Worm (Caenorhabditis elegans) whole organism, young adult: ENCODE data around the gene T25C12.3.

Experiments
- F52B5.7 ChIP-seq: sonication (generic microtip); optimal IDR thresholded peaks from 2 replicates; lab custom pipeline; 2016; ENCODE audit warnings: mild to moderate bottlenecking, missing genetic modification characterization, missing compliant biosample characterization
- K12H6.12 ChIP-seq: fragments of 200-800 bp; sonication (Bioruptor generic); optimal IDR thresholded peaks from 2 replicates; lab custom pipeline; 2018; ENCODE audit warnings: mild to moderate bottlenecking, missing genetic modification characterization, missing compliant biosample characterization
- Y53F4B.3 ChIP-seq: fragments of 200-800 bp; sonication (Bioruptor generic); IDR thresholded peaks from 2 replicates; pipeline ENCODE4 v1.3.6; 2022; ENCODE audit warnings: missing genetic modification reagents, missing genetic modification characterization, missing compliant biosample characterization
- Y56A3A.18 ChIP-seq: fragments of 200-800 bp; sonication (Bioruptor generic); IDR thresholded peaks from 2 replicates; pipeline ENCODE4 v1.3.6; 2022; ENCODE audit warnings: missing genetic modification reagents, missing genetic modification characterization, missing compliant biosample characterization
- Y95B8A.8 ChIP-seq: fragments of 200-800 bp; sonication (Bioruptor generic); IDR thresholded peaks from 2 replicates; pipeline ENCODE4 v1.3.6; 2022; ENCODE audit warnings: missing genetic modification reagents, missing genetic modification characterization, missing compliant biosample characterization
- ama-1 ChIP-seq, 3 experiments: fragments of 150-350 bp in 1 of 3; sonication (generic microtip) in 2 of 3; optimal IDR thresholded peaks; 2 replicates each; lab custom pipeline; 2014 to 2018; ENCODE audit warnings: missing biosample characterization in 2 of 3, missing genetic modification characterization in 2 of 3, missing genetic modification reagents in 2 of 3
- attf-3 ChIP-seq: fragments of 200-800 bp; sonication (Bioruptor generic); conservative IDR thresholded peaks from 2 replicates; pipeline ENCODE4 v1.3.6; 2022; ENCODE audit warnings: missing genetic modification reagents, missing genetic modification characterization, missing compliant biosample characterization
- attf-5 ChIP-seq: fragments of 200-800 bp; sonication (Bioruptor generic); optimal IDR thresholded peaks from 2 replicates; lab custom pipeline; 2018; ENCODE audit warnings: mild to moderate bottlenecking, missing genetic modification characterization, missing compliant biosample characterization
- cebp-1 ChIP-seq, 2 experiments: fragments of 200-800 bp in 1 of 2; sonication (Bioruptor generic) in 1 of 2; sonication (generic microtip) in 1 of 2; IDR thresholded peaks in 1 of 2; optimal IDR thresholded peaks in 1 of 2; 2 replicates each; pipeline versions ENCODE4 v1.3.6 to Lab custom; 2017 to 2022; ENCODE audit warnings: missing compliant biosample characterization in 2 of 2, missing genetic modification characterization in 2 of 2, mild to moderate bottlenecking in 1 of 2, missing genetic modification reagents in 1 of 2, moderate library complexity in 1 of 2
- ceh-100 ChIP-seq: fragments of 200-800 bp; sonication (Bioruptor generic); IDR thresholded peaks from 2 replicates; pipeline ENCODE4 v1.3.6; 2022; ENCODE audit warnings: missing genetic modification reagents, missing genetic modification characterization, missing compliant biosample characterization
- ceh-40 ChIP-seq: fragments of 200-800 bp; sonication (Bioruptor generic); IDR thresholded peaks from 2 replicates; pipeline ENCODE4 v1.3.6; 2022; ENCODE audit warnings: missing genetic modification characterization, missing compliant biosample characterization
- efl-1 ChIP-seq: fragments of 150-350 bp; optimal IDR thresholded peaks from 2 replicates; lab custom pipeline; 2014; ENCODE audit warnings: missing biosample characterization, missing genetic modification reagents, missing genetic modification characterization
- ekl-4 ChIP-seq: fragments of 200-800 bp; sonication (Bioruptor generic); IDR thresholded peaks from 2 replicates; pipeline ENCODE4 v1.3.6; 2022; ENCODE audit warnings: missing genetic modification reagents, missing genetic modification characterization, missing compliant biosample characterization
- fkh-3 ChIP-seq: sonication (generic microtip); optimal IDR thresholded peaks from 2 replicates; lab custom pipeline; 2016; ENCODE audit warnings: mild to moderate bottlenecking, missing genetic modification characterization, missing compliant biosample characterization
- gei-17 ChIP-seq: fragments of 200-800 bp; sonication (Bioruptor generic); optimal IDR thresholded peaks from 2 replicates; lab custom pipeline; 2018; ENCODE audit warnings: mild to moderate bottlenecking, missing genetic modification characterization, missing compliant biosample characterization
- let-526 ChIP-seq: fragments of 200-800 bp; sonication (Bioruptor generic); IDR thresholded peaks from 2 replicates; pipeline ENCODE4 v1.3.6; 2022; ENCODE audit warnings: missing genetic modification reagents, missing genetic modification characterization, missing compliant biosample characterization
- let-607 ChIP-seq, 2 experiments: fragments of 200-800 bp in 1 of 2; sonication (Bioruptor generic) in 1 of 2; sonication (generic microtip) in 1 of 2; optimal IDR thresholded peaks; 2 replicates each; lab custom pipeline; 2016 to 2018; ENCODE audit warnings: mild to moderate bottlenecking in 2 of 2, missing compliant biosample characterization in 2 of 2, missing genetic modification characterization in 2 of 2, moderate library complexity in 2 of 2, missing genotype in 1 of 2
- lin-26 ChIP-seq: fragments of 200-800 bp; sonication (Bioruptor generic); IDR thresholded peaks from 2 replicates; pipeline ENCODE4 v1.3.6; 2022; ENCODE audit warnings: missing genetic modification reagents, missing genetic modification characterization, missing compliant biosample characterization
- lir-1 ChIP-seq: fragments of 200-800 bp; sonication (Bioruptor generic); conservative IDR thresholded peaks from 2 replicates; pipeline ENCODE4 v1.3.6; 2022; ENCODE audit warnings: missing genetic modification reagents, missing genetic modification characterization, missing compliant biosample characterization
- lsl-1 ChIP-seq: fragments of 200-800 bp; sonication (Bioruptor generic); optimal IDR thresholded peaks from 2 replicates; lab custom pipeline; 2018; ENCODE audit warnings: mild to moderate bottlenecking, missing genetic modification characterization, moderate library complexity, missing compliant biosample characterization
- mxl-1 ChIP-seq: sonication (generic microtip); optimal IDR thresholded peaks from 2 replicates; lab custom pipeline; 2016; ENCODE audit warnings: missing genetic modification characterization, missing compliant biosample characterization
- nfyb-1 ChIP-seq: fragments of 200-800 bp; sonication (Bioruptor generic); IDR thresholded peaks from 2 replicates; pipeline ENCODE4 v1.3.6; 2022; ENCODE audit warnings: missing genetic modification reagents, missing genetic modification characterization, missing compliant biosample characterization
- nhr-80 ChIP-seq: sonication (generic microtip); optimal IDR thresholded peaks from 2 replicates; lab custom pipeline; 2016; ENCODE audit warnings: missing genetic modification characterization, missing compliant biosample characterization
- nhr-90 ChIP-seq: sonication (generic microtip); optimal IDR thresholded peaks from 2 replicates; lab custom pipeline; 2016; ENCODE audit warnings: missing genotype, mild to moderate bottlenecking, missing genetic modification characterization, missing compliant biosample characterization
- pbrm-1 ChIP-seq: fragments of 200-800 bp; sonication (Bioruptor generic); IDR thresholded peaks from 2 replicates; pipeline ENCODE4 v1.3.6; 2022; ENCODE audit warnings: missing genetic modification reagents, missing genetic modification characterization, missing compliant biosample characterization
- sea-2 ChIP-seq: fragments of 200-800 bp; sonication (Bioruptor generic); IDR thresholded peaks from 2 replicates; pipeline ENCODE4 v1.3.6; 2022; ENCODE audit warnings: missing genetic modification characterization, missing compliant biosample characterization
- snpc-1.3 ChIP-seq: sonication (generic microtip); optimal IDR thresholded peaks from 2 replicates; lab custom pipeline; 2017; ENCODE audit warnings: missing genetic modification characterization, mild to moderate bottlenecking, missing compliant biosample characterization, antibody characterized with exemption, moderate library complexity, missing genotype, missing genetic modification reagents; ENCODE audit not compliant: insufficient read depth
- somi-1 ChIP-seq: fragments of 200-800 bp; sonication (Bioruptor generic); optimal IDR thresholded peaks from 2 replicates; lab custom pipeline; 2018; ENCODE audit warnings: mild to moderate bottlenecking, missing genetic modification characterization, missing compliant biosample characterization
- sptf-2 ChIP-seq: fragments of 200-800 bp; sonication (Bioruptor generic); optimal IDR thresholded peaks from 2 replicates; lab custom pipeline; 2018; ENCODE audit warnings: mild to moderate bottlenecking, missing genetic modification characterization, missing compliant biosample characterization
- unc-130 ChIP-seq: sonication (generic microtip); optimal IDR thresholded peaks from 2 replicates; lab custom pipeline; 2016; ENCODE audit warnings: missing genetic modification reagents, missing genetic modification characterization, missing compliant biosample characterization
- ztf-18 ChIP-seq: sonication (generic microtip); optimal IDR thresholded peaks from 2 replicates; lab custom pipeline; 2016; ENCODE audit warnings: missing genotype, mild to moderate bottlenecking, missing genetic modification characterization, missing compliant biosample characterization
- ztf-6 ChIP-seq: fragments of 200-800 bp; sonication (Bioruptor generic); IDR thresholded peaks from 2 replicates; pipeline ENCODE4 v1.3.6; 2022; ENCODE audit warnings: missing genetic modification reagents, missing genetic modification characterization, missing compliant biosample characterization

T25C12.3 gene

DNA sequence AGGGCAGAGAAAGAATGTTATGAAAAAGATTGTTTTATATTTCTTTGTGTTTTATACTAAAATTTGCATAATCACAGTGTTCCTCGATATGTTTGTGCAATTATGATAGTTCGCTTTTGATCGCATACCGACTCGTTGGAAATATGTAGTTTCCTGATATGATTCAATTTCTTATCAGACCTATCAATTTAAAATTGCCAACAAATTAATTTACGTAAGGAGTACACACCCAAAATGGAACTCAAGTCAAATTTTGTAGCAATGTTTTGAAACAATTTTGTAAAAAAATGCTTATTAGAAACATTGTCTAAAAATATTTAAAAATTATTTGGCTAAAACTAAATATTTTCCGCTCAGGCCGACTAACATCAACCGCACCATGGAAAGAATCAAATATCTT, 790 bp upstream of the T25C12.3 start:
- TF ChIP-seq lir-1 (GFP tag; lab: Robert Waterston, UW) (no peak), nhr-80 (peak; percentile 47), let-607 (tag; optimal IDR thresholded peaks at IDR 0.05; lab: Kevin White, UChicago) (peak in 1 of 2 experiments; percentile 21)

DNA sequence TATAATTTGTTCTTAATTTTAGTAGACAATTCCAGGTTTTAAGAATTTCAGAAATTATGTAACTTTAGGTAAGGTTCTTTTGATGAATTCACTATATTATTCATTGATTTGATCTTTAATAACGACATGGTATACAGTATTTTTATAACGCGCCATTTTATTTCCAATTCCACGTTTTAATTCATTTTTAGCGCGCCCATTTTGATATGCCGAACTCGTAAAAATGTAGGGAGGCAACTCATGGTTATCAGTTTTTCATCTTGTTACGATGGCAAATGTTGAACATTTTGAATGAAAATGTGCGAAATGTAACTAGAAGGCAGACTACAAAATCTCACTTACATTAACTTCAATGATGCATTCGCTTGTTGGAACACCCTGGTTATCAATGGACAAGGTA, 928 bp downstream of the T25C12.3 start:
- TF ChIP-seq nhr-80 = peak; percentile 24
- no peak for TF ChIP-seq ztf-18 (tag; lab: Kevin White, UChicago)

DNA sequence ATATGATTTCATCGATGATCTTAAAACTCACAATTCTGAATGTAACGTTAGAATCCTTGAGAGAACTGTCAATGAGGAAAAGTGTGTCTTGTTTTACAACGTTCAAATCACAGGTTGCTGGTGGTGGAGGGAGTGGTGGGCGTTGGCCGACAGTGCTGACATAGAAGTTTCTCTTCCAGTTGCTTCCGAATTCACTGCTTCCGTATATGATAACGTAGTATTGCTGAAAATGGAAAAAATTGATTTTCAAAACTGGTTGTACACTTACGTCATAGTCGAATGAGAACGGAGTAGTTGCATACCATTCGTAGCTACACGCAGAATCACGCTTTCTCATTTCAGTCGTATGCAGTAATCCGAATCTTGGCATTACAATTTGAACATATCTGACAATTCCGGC, 8.0 kb downstream of the T25C12.3 start:
- TF ChIP-seq ceh-100 (GFP tag; lab: Robert Waterston, UW) (no peak), ama-1 (optimal IDR thresholded peaks at IDR 0.05; lab: Kevin White, UChicago) (no peak), ama-1 (GFP tag; optimal IDR thresholded peaks at IDR 0.05; lab: Kevin White, UChicago) (no peak), attf-5 (GFP tag; lab: Kevin White, UChicago) (no peak), Y53F4B.3 (no peak), fkh-3 (tag; lab: Kevin White, UChicago) (no peak), sea-2 (GFP tag; lab: Robert Waterston, UW) (no peak), somi-1 (GFP tag; lab: Kevin White, UChicago) (no peak), nfyb-1 (GFP tag; lab: Robert Waterston, UW) (no peak), gei-17 (GFP tag; lab: Kevin White, UChicago) (no peak)

DNA sequence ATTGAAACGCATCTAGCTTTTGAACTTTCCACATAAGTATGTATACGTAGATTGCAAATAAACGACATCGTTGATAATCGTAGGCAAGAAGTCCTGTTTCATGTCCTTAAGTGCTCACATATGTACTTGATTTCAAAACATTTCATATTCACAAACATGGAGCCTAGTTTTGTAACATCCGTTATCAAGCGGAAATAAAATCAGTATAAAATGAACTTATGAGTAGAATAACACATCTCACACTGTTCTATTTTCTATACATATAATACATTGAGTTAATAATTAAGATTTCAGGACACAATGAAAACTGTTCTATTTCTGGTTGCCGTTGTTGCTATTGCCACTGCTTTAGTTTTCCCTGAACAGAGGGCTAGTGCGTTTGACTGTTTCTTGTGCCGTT, 10.0 kb downstream of the T25C12.3 start, which contains the start of gene spp-21:
Gene spp-21, plus strand, starts transcription at position 301 of the 400 bp plus-strand sequence.
- TF ChIP-seq attf-3 (GFP tag; lab: Robert Waterston, UW) (no peak), Y95B8A.8 (no peak), snpc-1.3 (tag; lab: Kevin White, UChicago) (no peak), lsl-1 (GFP tag; lab: Kevin White, UChicago) (no peak), F52B5.7 (no peak), sptf-2 (no peak), K12H6.12 (tag; lab: Kevin White, UChicago) (no peak), cebp-1 (GFP tag; IDR thresholded peaks at IDR 0.05; lab: Robert Waterston, UW) (no peak), cebp-1 (tag; optimal IDR thresholded peaks at IDR 0.05; lab: Kevin White, UChicago) (no peak), lin-26 (no peak), unc-130 (GFP tag; lab: Kevin White, UChicago) (no peak)

DNA sequence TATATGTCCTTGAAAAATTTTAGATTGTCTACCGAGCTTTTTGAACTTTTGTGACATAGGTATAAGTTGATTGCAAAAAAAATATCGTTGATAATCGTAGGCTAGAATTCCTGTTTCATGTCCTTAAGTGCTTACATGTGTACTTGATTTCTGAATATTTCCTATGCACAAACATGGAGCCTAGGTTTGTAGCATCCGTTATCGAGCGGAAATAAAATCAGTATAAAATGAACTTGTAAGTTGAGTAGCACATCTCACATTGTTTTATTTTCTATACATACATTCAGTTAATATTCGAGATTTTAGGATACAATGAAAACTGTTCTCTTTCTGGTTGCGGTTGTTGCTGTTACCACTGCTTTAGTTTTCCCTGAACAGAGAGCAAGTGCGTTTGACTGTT, 12.3 kb downstream of the T25C12.3 start, which contains the start of gene spp-9:
Gene spp-9, plus strand, starts transcription at position 301 of the 400 bp plus-strand sequence.
- TF ChIP-seq nhr-90 (tag; lab: Kevin White, UChicago) (no peak), let-526 (GFP tag; lab: Robert Waterston, UW) (no peak), ceh-40 (GFP tag; lab: Robert Waterston, UW) (no peak), Y56A3A.18 (GFP tag; lab: Robert Waterston, UW) (no peak), ztf-6 (GFP tag; lab: Robert Waterston, UW) (no peak), efl-1 (no peak), pbrm-1 (GFP tag; lab: Robert Waterston, UW) (no peak), ekl-4 (GFP tag; lab: Robert Waterston, UW) (no peak), mxl-1 (tag; lab: Kevin White, UChicago) (no peak), attf-5 (GFP tag; lab: Kevin White, UChicago) (no peak)
